Fruit fly (Drosophila melanogaster): ENCODE measurements around the gene Nf-YC.

- TF ChIP-seq psq (optimal IDR thresholded peaks at IDR 0.05) (no peak), ttk (optimal IDR thresholded peaks at IDR 0.05) (no peak), insv (optimal IDR thresholded peaks at IDR 0.05) (peak; percentile 99)
Measured at dm6 chrX:6843841-6844440, 23.2 kb upstream of the Nf-YC start, which contains the start of the genes CG14435 and Tmf.

All from Kc167 (cell line).